Worm (Caenorhabditis elegans) whole organism, mixed stage, embryonic: ENCODE results near the gene T23B12.5.

ENCODE experiments used
- blmp-1 ChIP-seq: fragments of 150-350 bp; optimal IDR thresholded peaks from 2 replicates; lab custom pipeline; 2014; ENCODE audit warnings: missing biosample characterization, missing genetic modification characterization
- ceh-39 ChIP-seq: fragments of 150-350 bp; optimal IDR thresholded peaks from 2 replicates; lab custom pipeline; 2014; ENCODE audit warnings: missing biosample characterization, missing genetic modification characterization
- ceh-83 ChIP-seq: fragments of 200-800 bp; sonication (Bioruptor generic); optimal IDR thresholded peaks from 2 replicates; lab custom pipeline; 2018; ENCODE audit warnings: mild to moderate bottlenecking, missing genetic modification characterization, missing compliant biosample characterization
- cnd-1 ChIP-seq: fragments of 200-800 bp; sonication (Bioruptor generic); optimal IDR thresholded peaks from 2 replicates; lab custom pipeline; 2018; ENCODE audit warnings: mild to moderate bottlenecking, missing genetic modification characterization, missing compliant biosample characterization
- elt-1 ChIP-seq: sonication (generic microtip); optimal IDR thresholded peaks from 2 replicates; lab custom pipeline; 2017; ENCODE audit warnings: missing genetic modification characterization, mild to moderate bottlenecking, missing compliant biosample characterization, antibody characterized with exemption, moderate library complexity, borderline replicate concordance; ENCODE audit not compliant: insufficient read depth
- lsy-2 ChIP-seq: fragments of 150-350 bp; optimal IDR thresholded peaks from 2 replicates; lab custom pipeline; 2014; ENCODE audit warnings: missing biosample characterization, missing genetic modification characterization
- nhr-28 ChIP-seq: fragments of 150-350 bp; optimal IDR thresholded peaks from 2 replicates; lab custom pipeline; 2014; ENCODE audit warnings: missing biosample characterization, missing genetic modification characterization
- nhr-76 ChIP-seq: sonication (generic microtip); optimal IDR thresholded peaks from 2 replicates; lab custom pipeline; 2017; ENCODE audit warnings: missing biosample characterization, missing genetic modification characterization
- pha-4 ChIP-seq: fragments of 150-350 bp; optimal IDR thresholded peaks from 2 replicates; lab custom pipeline; 2018; ENCODE audit warnings: missing biosample characterization, missing genetic modification reagents, missing genetic modification characterization
- snpc-4 ChIP-seq: fragments of 150-350 bp; optimal IDR thresholded peaks from 2 replicates; lab custom pipeline; 2014; ENCODE audit warnings: missing biosample characterization, missing genetic modification characterization
- unc-120 ChIP-seq: sonication (generic microtip); optimal IDR thresholded peaks from 2 replicates; lab custom pipeline; 2017; ENCODE audit warnings: missing genetic modification characterization, missing compliant biosample characterization; ENCODE audit not compliant: poor library complexity, severe bottlenecking

DNA sequence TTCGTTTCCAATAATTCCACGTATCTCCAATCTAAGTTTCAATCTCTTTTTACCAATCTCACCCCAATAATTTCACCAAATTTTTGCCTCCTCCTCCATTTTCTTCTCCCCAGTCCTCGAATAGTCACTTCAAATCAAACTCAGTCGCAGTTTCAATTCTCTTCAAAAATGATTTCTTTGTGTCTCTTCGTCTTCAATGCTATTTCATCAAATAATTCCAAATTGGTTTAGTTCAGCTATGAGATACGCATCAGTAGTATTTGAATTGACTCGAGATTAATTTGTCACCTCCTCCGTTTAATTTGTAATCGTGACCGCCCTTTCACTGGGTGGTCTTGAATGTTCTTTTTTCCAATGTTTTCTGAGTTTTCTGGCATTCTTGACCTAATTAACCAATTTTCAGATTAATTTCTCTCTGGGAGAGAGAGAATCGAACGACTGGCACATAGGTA is 7.2 kb upstream of the T23B12.5 start, which contains the start of gene T23B12.11:
- TF ChIP-seq pha-4 (tag; lab: Kevin White, UChicago) (no peak), ceh-83 (GFP tag; lab: Kevin White, UChicago) (no peak), lsy-2 (tag; lab: Kevin White, UChicago) (no peak), cnd-1 (tag; lab: Kevin White, UChicago) (no peak), blmp-1 (tag; lab: Kevin White, UChicago) (no peak), nhr-76 (tag; lab: Kevin White, UChicago) (no peak), unc-120 (tag; lab: Kevin White, UChicago) (no peak), snpc-4 (tag; lab: Kevin White, UChicago) (no peak), ceh-39 (tag; lab: Kevin White, UChicago) (no peak), elt-1 (tag; lab: Kevin White, UChicago) (no peak), nhr-28 (no peak)
